Fruit fly (Drosophila melanogaster) whole organism, embryonic: ENCODE data around the gene CG6149.

Experiments
- Antp ChIP-seq: fragments of 200-800 bp; sonication (Bioruptor generic); optimal IDR thresholded peaks from 3 replicates; lab custom pipeline; 2016; ENCODE audit warnings: missing biosample characterization, missing genetic modification characterization
- Blimp-1 ChIP-seq: fragments of 200-800 bp; sonication (Bioruptor generic); optimal IDR thresholded peaks from 3 replicates; lab custom pipeline; 2018; ENCODE audit warnings: missing biosample characterization, missing genetic modification characterization, mild to moderate bottlenecking, moderate library complexity, missing genetic modification reagents
- CG10959 ChIP-seq: fragments of 200-800 bp; sonication (Bioruptor generic); IDR thresholded peaks from 2 replicates; pipeline ENCODE4 v1.3.6; 2022; ENCODE audit warnings: missing biosample characterization, missing genetic modification characterization
- CG12391 ChIP-seq: fragments of 200-800 bp; sonication (Bioruptor generic); optimal IDR thresholded peaks from 3 replicates; lab custom pipeline; 2018; ENCODE audit warnings: missing biosample characterization, mild to moderate bottlenecking, missing genetic modification characterization, moderate library complexity
- CG17359 ChIP-seq: fragments of 200-800 bp; sonication (Bioruptor generic); optimal IDR thresholded peaks from 3 replicates; lab custom pipeline; 2018; ENCODE audit warnings: missing biosample characterization, mild to moderate bottlenecking, missing genetic modification characterization, moderate library complexity
- CG1792 ChIP-seq: fragments of 200-800 bp; sonication (Bioruptor generic); optimal IDR thresholded peaks from 2 replicates; lab custom pipeline; 2016; ENCODE audit warnings: missing biosample characterization, missing genetic modification characterization
- CG2116 ChIP-seq: fragments of 200-800 bp; sonication (Bioruptor generic); optimal IDR thresholded peaks from 3 replicates; lab custom pipeline; 2018; ENCODE audit warnings: missing biosample characterization, mild to moderate bottlenecking, missing genetic modification characterization
- CG2202 ChIP-seq: fragments of 200-800 bp; sonication (Bioruptor generic); optimal IDR thresholded peaks from 2 replicates; lab custom pipeline; 2018; ENCODE audit warnings: missing biosample characterization, mild to moderate bottlenecking, missing genetic modification characterization
- CG2889 ChIP-seq: fragments of 200-800 bp; sonication (Bioruptor generic); IDR thresholded peaks from 3 replicates; pipeline ENCODE4 v1.3.6; 2022; ENCODE audit warnings: missing biosample characterization, missing genetic modification characterization
- CG3163 ChIP-seq: fragments of 200-800 bp; sonication (Bioruptor generic); optimal IDR thresholded peaks from 3 replicates; lab custom pipeline; 2016; ENCODE audit warnings: missing biosample characterization, missing genetic modification characterization
- CG34376 ChIP-seq: fragments of 200-800 bp; sonication (Bioruptor generic); optimal IDR thresholded peaks from 2 replicates; lab custom pipeline; 2018; ENCODE audit warnings: missing biosample characterization, mild to moderate bottlenecking, missing genetic modification characterization
- CG4282 ChIP-seq: fragments of 200-800 bp; sonication (Bioruptor generic); optimal IDR thresholded peaks from 2 replicates; lab custom pipeline; 2016; ENCODE audit warnings: missing biosample characterization, missing genetic modification characterization
- CG4360 ChIP-seq: fragments of 200-800 bp; sonication (Bioruptor generic); IDR thresholded peaks from 2 replicates; pipeline ENCODE4 v1.3.6; 2022; ENCODE audit warnings: missing biosample characterization, missing genetic modification characterization
- CG5180 ChIP-seq: fragments of 200-800 bp; sonication (Bioruptor generic); optimal IDR thresholded peaks from 3 replicates; lab custom pipeline; 2017; ENCODE audit warnings: missing biosample characterization, missing genetic modification characterization, mild to moderate bottlenecking, moderate library complexity, missing genetic modification reagents
- CG6654 ChIP-seq: fragments of 200-800 bp; sonication (Bioruptor generic); optimal IDR thresholded peaks from 2 replicates; lab custom pipeline; 2017; ENCODE audit warnings: missing biosample characterization, mild to moderate bottlenecking, missing genetic modification characterization
- CG7987 ChIP-seq: fragments of 200-800 bp; sonication (Bioruptor generic); optimal IDR thresholded peaks from 2 replicates; lab custom pipeline; 2018; ENCODE audit warnings: missing biosample characterization, mild to moderate bottlenecking, missing genetic modification characterization, moderate library complexity
- CG8290 ChIP-seq, 3 experiments: fragments of 200-800 bp; sonication (Bioruptor generic); optimal IDR thresholded peaks; 2 replicates each; lab custom pipeline; 2016 to 2019; ENCODE audit warnings: missing biosample characterization in 3 of 3, missing genetic modification characterization in 3 of 3, mild to moderate bottlenecking in 2 of 3, moderate library complexity in 1 of 3
- CG9437 ChIP-seq: fragments of 200-800 bp; sonication (Bioruptor generic); optimal IDR thresholded peaks from 2 replicates; lab custom pipeline; 2018; ENCODE audit warnings: missing biosample characterization, mild to moderate bottlenecking, missing genetic modification characterization
- CG9797 ChIP-seq: fragments of 200-800 bp; sonication (Bioruptor generic); optimal IDR thresholded peaks from 3 replicates; lab custom pipeline; 2018; ENCODE audit warnings: missing biosample characterization, mild to moderate bottlenecking, missing genetic modification characterization
- CG9932 ChIP-seq: fragments of 200-800 bp; sonication (Bioruptor generic); IDR thresholded peaks from 2 replicates; pipeline ENCODE4 v1.3.6; 2022; ENCODE audit warnings: missing biosample characterization, missing genetic modification characterization
- Doc2 ChIP-seq: fragments of 200-800 bp; sonication (Bioruptor generic); IDR thresholded peaks from 2 replicates; pipeline ENCODE4 v1.3.6; 2022; ENCODE audit warnings: missing biosample characterization, missing genetic modification characterization
- Drgx ChIP-seq: fragments of 200-800 bp; sonication (Bioruptor generic); IDR thresholded peaks from 2 replicates; pipeline ENCODE4 v1.3.6; 2022; ENCODE audit warnings: missing biosample characterization, missing genetic modification characterization
- Lim3 ChIP-seq: fragments of 200-800 bp; sonication (Bioruptor generic); IDR thresholded peaks from 2 replicates; pipeline ENCODE4 v1.3.6; 2022; ENCODE audit warnings: missing biosample characterization, missing genetic modification characterization
- MESR4 ChIP-seq: fragments of 200-800 bp; sonication (Bioruptor generic); optimal IDR thresholded peaks from 2 replicates; lab custom pipeline; 2018; ENCODE audit warnings: missing biosample characterization, mild to moderate bottlenecking, missing genetic modification characterization, moderate library complexity
- MTF-1 ChIP-seq: fragments of 200-800 bp; sonication (Bioruptor generic); optimal IDR thresholded peaks from 2 replicates; lab custom pipeline; 2018; ENCODE audit warnings: missing biosample characterization, mild to moderate bottlenecking, missing genetic modification characterization, borderline replicate concordance
- Mad ChIP-seq: fragments of 200-800 bp; sonication (Bioruptor generic); optimal IDR thresholded peaks from 2 replicates; lab custom pipeline; 2016; ENCODE audit warnings: missing biosample characterization, missing genetic modification characterization
- Oaz ChIP-seq: fragments of 200-800 bp; sonication (Bioruptor generic); IDR thresholded peaks from 2 replicates; pipeline ENCODE4 v1.3.6; 2022; ENCODE audit warnings: missing biosample characterization, missing genetic modification characterization
- Sox102F ChIP-seq: fragments of 200-800 bp; sonication (Bioruptor generic); optimal IDR thresholded peaks from 2 replicates; lab custom pipeline; 2018; ENCODE audit warnings: missing biosample characterization, mild to moderate bottlenecking, missing genetic modification characterization, moderate library complexity
- Sry-δ ChIP-seq: fragments of 200-800 bp; sonication (Bioruptor generic); optimal IDR thresholded peaks from 2 replicates; lab custom pipeline; 2016; ENCODE audit warnings: missing biosample characterization, missing genetic modification characterization
- Ssrp ChIP-seq: fragments of 200-800 bp; sonication (Bioruptor generic); optimal IDR thresholded peaks from 2 replicates; lab custom pipeline; 2018; ENCODE audit warnings: missing biosample characterization, mild to moderate bottlenecking, missing genetic modification characterization, moderate library complexity
- chm ChIP-seq: fragments of 200-800 bp; sonication (Bioruptor generic); IDR thresholded peaks from 2 replicates; pipeline ENCODE4 v1.3.6; 2022; ENCODE audit warnings: missing biosample characterization, missing genetic modification characterization
- ci ChIP-seq: fragments of 200-800 bp; sonication (Bioruptor generic); IDR thresholded peaks from 3 replicates; pipeline ENCODE4 v1.3.6; 2022; ENCODE audit warnings: missing biosample characterization, missing genetic modification characterization
- corto ChIP-seq: fragments of 200-800 bp; sonication (Bioruptor generic); optimal IDR thresholded peaks from 2 replicates; lab custom pipeline; 2016; ENCODE audit warnings: missing biosample characterization, mild to moderate bottlenecking, missing genetic modification characterization, moderate library complexity
- da ChIP-seq: fragments of 200-800 bp; sonication (Bioruptor generic); optimal IDR thresholded peaks from 2 replicates; lab custom pipeline; 2016; ENCODE audit warnings: missing biosample characterization, missing genetic modification characterization
- emc ChIP-seq: fragments of 200-800 bp; sonication (Bioruptor generic); optimal IDR thresholded peaks from 2 replicates; lab custom pipeline; 2016; ENCODE audit warnings: missing biosample characterization, missing genetic modification characterization
- ems ChIP-seq: fragments of 200-800 bp; sonication (Bioruptor generic); optimal IDR thresholded peaks from 3 replicates; lab custom pipeline; 2016; ENCODE audit warnings: missing biosample characterization, missing genetic modification characterization
- gcm2 ChIP-seq: fragments of 200-800 bp; sonication (Bioruptor generic); optimal IDR thresholded peaks from 2 replicates; lab custom pipeline; 2016; ENCODE audit warnings: missing biosample characterization, missing genetic modification characterization
- jing ChIP-seq: fragments of 200-800 bp; sonication (Bioruptor generic); optimal IDR thresholded peaks from 2 replicates; lab custom pipeline; 2018; ENCODE audit warnings: missing biosample characterization, mild to moderate bottlenecking, missing genetic modification characterization
- kay ChIP-seq: fragments of 200-800 bp; sonication (Bioruptor generic); optimal IDR thresholded peaks from 2 replicates; lab custom pipeline; 2016; ENCODE audit warnings: missing biosample characterization, missing genetic modification characterization
- lola ChIP-seq, 3 experiments: fragments of >200 bp in 2 of 3; fragments of 200-800 bp in 1 of 3; sonication (Bioruptor generic) in 1 of 3; optimal IDR thresholded peaks; 2 replicates each; lab custom pipeline; 2017 to 2019; ENCODE audit warnings: missing biosample characterization in 3 of 3, missing genetic modification characterization in 3 of 3, mild to moderate bottlenecking in 1 of 3, moderate library complexity in 1 of 3
- nom ChIP-seq: fragments of 200-800 bp; sonication (Bioruptor generic); optimal IDR thresholded peaks from 2 replicates; lab custom pipeline; 2017; ENCODE audit warnings: missing biosample characterization, missing genetic modification characterization, mild to moderate bottlenecking, moderate library complexity, missing genetic modification reagents
- prd ChIP-seq, 3 experiments: fragments of >200 bp in 2 of 3; fragments of 200-800 bp in 1 of 3; sonication (Bioruptor generic) in 1 of 3; optimal IDR thresholded peaks in 2 of 3; IDR thresholded peaks in 1 of 3; 2 replicates in 2 of 3; 3 replicates in 1 of 3; pipeline versions ENCODE4 v1.3.6 to Lab custom; 2017 to 2022; ENCODE audit warnings: missing biosample characterization in 1 of 3, missing genetic modification characterization in 1 of 3
- rib ChIP-seq: fragments of 200-800 bp; sonication (Bioruptor generic); IDR thresholded peaks from 2 replicates; pipeline ENCODE4 v1.3.6; 2022; ENCODE audit warnings: missing biosample characterization, missing genetic modification characterization
- row ChIP-seq: fragments of 200-800 bp; sonication (Bioruptor generic); IDR thresholded peaks from 3 replicates; pipeline ENCODE4 v1.3.6; 2022; ENCODE audit warnings: missing biosample characterization, missing genetic modification characterization
- sens ChIP-seq: fragments of 200-800 bp; sonication (Bioruptor generic); peaks from one replicate; lab custom pipeline; 2016; ENCODE audit warnings: missing biosample characterization, missing genetic modification characterization
- sim ChIP-seq: fragments of 200-800 bp; sonication (Bioruptor generic); IDR thresholded peaks from 2 replicates; pipeline ENCODE4 v1.3.6; 2022; ENCODE audit warnings: missing biosample characterization, missing genetic modification characterization
- tio ChIP-seq: fragments of 200-800 bp; sonication (Bioruptor generic); optimal IDR thresholded peaks from 2 replicates; lab custom pipeline; 2017; ENCODE audit warnings: missing biosample characterization, missing genetic modification characterization, inconsistent platforms
- trh ChIP-seq: fragments of 200-800 bp; sonication (Bioruptor generic); optimal IDR thresholded peaks from 2 replicates; lab custom pipeline; 2016; ENCODE audit warnings: missing biosample characterization, missing genetic modification characterization
- yki ChIP-seq: fragments of >200 bp; optimal IDR thresholded peaks from 3 replicates; lab custom pipeline; 2018
- zf30C ChIP-seq: fragments of 200-800 bp; sonication (Bioruptor generic); optimal IDR thresholded peaks from 3 replicates; lab custom pipeline; 2018; ENCODE audit warnings: missing biosample characterization, mild to moderate bottlenecking, missing genetic modification characterization
- zfh2 ChIP-seq: fragments of 200-800 bp; sonication (Bioruptor generic); optimal IDR thresholded peaks from 2 replicates; lab custom pipeline; 2016; ENCODE audit warnings: missing biosample characterization, missing genetic modification characterization

Gene CG6149

dm6 chr3L:11402305-11402704 lies 33.0 kb downstream of the CG6149 start (continued):
- no peak for TF ChIP-seq Ssrp (tag; lab: Kevin White, UChicago)
- TF ChIP-seq CG9932 (GFP tag; lab: Robert Waterston, UW), result peak; percentile 52
- no peak for TF ChIP-seq zf30C (GFP tag; lab: Kevin White, UChicago)
- TF ChIP-seq da (GFP tag; lab: Kevin White, UChicago), result no peak
- TF ChIP-seq CG2202 (tag; lab: Kevin White, UChicago), result no peak
- TF ChIP-seq Mad (GFP tag; lab: Kevin White, UChicago), result no peak
- TF ChIP-seq zfh2 (GFP tag; lab: Kevin White, UChicago), result peak; percentile 9
- no peak for TF ChIP-seq CG9437 (GFP tag; lab: Kevin White, UChicago)
- TF ChIP-seq Oaz (GFP tag; lab: Robert Waterston, UW), result no peak
- peak; percentile 88 for TF ChIP-seq sens (GFP tag; lab: Kevin White, UChicago)
- peak; percentile 37 for TF ChIP-seq CG12391 (tag; lab: Kevin White, UChicago)
- no peak for TF ChIP-seq MTF-1 (GFP tag; lab: Kevin White, UChicago)
- no peak for TF ChIP-seq lola (GFP tag; optimal IDR thresholded peaks at IDR 0.05; lab: Kevin White, UChicago)
- TF ChIP-seq CG2889 (GFP tag; lab: Robert Waterston, UW), result no peak
- TF ChIP-seq CG1792 (GFP tag; lab: Kevin White, UChicago), result no peak
- no peak for TF ChIP-seq CG7987 (GFP tag; lab: Kevin White, UChicago)
- TF ChIP-seq ems (GFP tag; lab: Kevin White, UChicago), result peak; percentile 13
- no peak for TF ChIP-seq CG6654 (GFP tag; lab: Kevin White, UChicago)
- TF ChIP-seq prd (optimal IDR thresholded peaks at IDR 0.05; lab: Kevin White, UChicago), result no peak
- peak; percentile 66 for TF ChIP-seq prd (GFP tag; IDR thresholded peaks at IDR 0.05; lab: Robert Waterston, UW)
- TF ChIP-seq CG2116 (GFP tag; lab: Kevin White, UChicago), result no peak
- TF ChIP-seq CG9797, result no peak
- no peak for TF ChIP-seq sim (GFP tag; lab: Robert Waterston, UW)
- TF ChIP-seq nom (GFP tag; lab: Kevin White, UChicago), result no peak
- no peak for TF ChIP-seq rib (GFP tag; lab: Robert Waterston, UW)
- no peak for TF ChIP-seq Doc2 (GFP tag; lab: Robert Waterston, UW)
- no peak for TF ChIP-seq Sry-δ (GFP tag; lab: Kevin White, UChicago)
- TF ChIP-seq chm, result no peak
- peak; percentile 55 for TF ChIP-seq CG17359 (tag; lab: Kevin White, UChicago)
- TF ChIP-seq jing (GFP tag; lab: Kevin White, UChicago), result no peak
- TF ChIP-seq Antp (GFP tag; lab: Kevin White, UChicago), result no peak
- TF ChIP-seq gcm2 (GFP tag; lab: Kevin White, UChicago), result no peak
- TF ChIP-seq CG4282, result no peak
- peak; percentile 70 for TF ChIP-seq row (GFP tag; lab: Robert Waterston, UW)
- no peak for TF ChIP-seq CG3163 (GFP tag; lab: Kevin White, UChicago)
- TF ChIP-seq CG5180 (GFP tag; lab: Kevin White, UChicago), result no peak
- TF ChIP-seq emc (GFP tag; lab: Kevin White, UChicago), result no peak
- TF ChIP-seq corto (GFP tag; lab: Kevin White, UChicago), result no peak
- TF ChIP-seq yki (lab: Kevin White, UChicago), result no peak
- TF ChIP-seq Drgx, result no peak
- TF ChIP-seq kay (GFP tag; lab: Kevin White, UChicago), result no peak
- TF ChIP-seq CG8290 (GFP tag; optimal IDR thresholded peaks at IDR 0.05; lab: Kevin White, UChicago), result no peak
- TF ChIP-seq CG8290 (tag; optimal IDR thresholded peaks at IDR 0.05; lab: Kevin White, UChicago), result peak in 1 of 2 experiments; percentile 30
- TF ChIP-seq MESR4 (GFP tag; lab: Kevin White, UChicago), result no peak
- TF ChIP-seq Blimp-1, result peak; percentile 32
- TF ChIP-seq CG34376 (GFP tag; lab: Kevin White, UChicago), result no peak
- no peak for TF ChIP-seq Sox102F (GFP tag; lab: Kevin White, UChicago)
- no peak for TF ChIP-seq trh (GFP tag; lab: Kevin White, UChicago)
- TF ChIP-seq Lim3, result no peak
- TF ChIP-seq ci (GFP tag; lab: Robert Waterston, UW), result peak; percentile 36; the same call in 1 of the 3 replicates
- no peak for TF ChIP-seq CG4360 (GFP tag; lab: Robert Waterston, UW)
- TF ChIP-seq tio, result no peak
- TF ChIP-seq CG10959 (GFP tag; lab: Robert Waterston, UW), result no peak
